Worm (Caenorhabditis elegans) whole organism, late embryonic: ENCODE data around the gene best-9.

Experiments
- ceh-18 ChIP-seq: sonication (generic microtip); optimal IDR thresholded peaks from 2 replicates; lab custom pipeline; 2016; ENCODE audit warnings: missing genetic modification characterization, missing compliant biosample characterization
- fkh-10 ChIP-seq: fragments of 150-350 bp; optimal IDR thresholded peaks from 2 replicates; lab custom pipeline; 2014; ENCODE audit warnings: missing biosample characterization, missing genetic modification reagents, missing genetic modification characterization
- nfya-1 ChIP-seq: sonication (generic microtip); optimal IDR thresholded peaks from 2 replicates; lab custom pipeline; 2017; ENCODE audit warnings: missing genetic modification characterization, mild to moderate bottlenecking, missing compliant biosample characterization, antibody characterized with exemption, moderate library complexity
- pha-4 ChIP-seq: fragments of 150-350 bp; optimal IDR thresholded peaks from 2 replicates; lab custom pipeline; 2018; ENCODE audit warnings: missing biosample characterization, missing genetic modification reagents, missing genetic modification characterization
- unc-55 ChIP-seq: sonication (generic microtip); optimal IDR thresholded peaks from 2 replicates; lab custom pipeline; 2017; ENCODE audit warnings: missing biosample characterization, missing genetic modification reagents, missing genetic modification characterization

- TF ChIP-seq pha-4 (tag; lab: Kevin White, UChicago) (no peak), unc-55 (GFP tag; lab: Kevin White, UChicago) (no peak), nfya-1 (no peak), fkh-10 (GFP tag; lab: Kevin White, UChicago) (no peak), ceh-18 (tag; lab: Kevin White, UChicago) (no peak)
Measured at ce11 chrIV:6542962-6543361, 17.6 kb upstream of the best-9 start.
